Fruit fly (Drosophila melanogaster) whole organism, embryonic: ENCODE results near the gene PIG-B.

Experiments used
- Atf3 ChIP-seq: fragments of 200-800 bp; sonication (Bioruptor generic); optimal IDR thresholded peaks from 3 replicates; lab custom pipeline; 2016; ENCODE audit warnings: missing biosample characterization, missing genetic modification characterization
- BtbVII ChIP-seq: fragments of 200-800 bp; sonication (Bioruptor generic); optimal IDR thresholded peaks from 3 replicates; lab custom pipeline; 2017; ENCODE audit warnings: missing biosample characterization, mild to moderate bottlenecking, missing genetic modification characterization
- CG10209 ChIP-seq: fragments of 200-800 bp; sonication (Bioruptor generic); optimal IDR thresholded peaks from 3 replicates; lab custom pipeline; 2017; ENCODE audit warnings: missing biosample characterization, mild to moderate bottlenecking, missing genetic modification characterization, missing genetic modification reagents
- CG14441 ChIP-seq: fragments of 200-800 bp; sonication (Bioruptor generic); IDR thresholded peaks from 2 replicates; pipeline ENCODE4 v1.3.6; 2022; ENCODE audit warnings: missing biosample characterization, missing genetic modification characterization
- CG14860 ChIP-seq: fragments of 200-800 bp; sonication (Bioruptor generic); IDR thresholded peaks from 3 replicates; pipeline ENCODE4 v1.3.6; 2022; ENCODE audit warnings: missing biosample characterization, missing genetic modification characterization; ENCODE audit not compliant: partially characterized antibody
- CG15269 ChIP-seq: fragments of 200-800 bp; sonication (Bioruptor generic); optimal IDR thresholded peaks from 2 replicates; lab custom pipeline; 2018; ENCODE audit warnings: missing biosample characterization, mild to moderate bottlenecking, missing genetic modification characterization, moderate library complexity
- CG16813 ChIP-seq: fragments of 200-800 bp; sonication (Bioruptor generic); IDR thresholded peaks from 3 replicates; pipeline ENCODE4 v1.3.6; 2022; ENCODE audit warnings: missing biosample characterization, missing genetic modification characterization; ENCODE audit not compliant: partially characterized antibody
- CG17568 ChIP-seq: fragments of 200-800 bp; sonication (Bioruptor generic); optimal IDR thresholded peaks from 2 replicates; lab custom pipeline; 2018; ENCODE audit warnings: missing biosample characterization, mild to moderate bottlenecking, missing genetic modification characterization, moderate library complexity
- CG17612 ChIP-seq: fragments of 200-800 bp; sonication (Bioruptor generic); IDR thresholded peaks from 2 replicates; pipeline ENCODE4 v1.3.6; 2022; ENCODE audit warnings: missing biosample characterization, missing genetic modification characterization
- CG2129 ChIP-seq: fragments of 200-800 bp; sonication (Bioruptor generic); IDR thresholded peaks from 2 replicates; pipeline ENCODE4 v1.3.6; 2022; ENCODE audit warnings: missing biosample characterization, missing genetic modification characterization; ENCODE audit not compliant: partially characterized antibody
- CG33213 ChIP-seq: fragments of 200-800 bp; sonication (Bioruptor generic); optimal IDR thresholded peaks from 3 replicates; lab custom pipeline; 2016; ENCODE audit warnings: missing biosample characterization, missing genetic modification characterization
- CG34376 ChIP-seq: fragments of 200-800 bp; sonication (Bioruptor generic); optimal IDR thresholded peaks from 2 replicates; lab custom pipeline; 2018; ENCODE audit warnings: missing biosample characterization, mild to moderate bottlenecking, missing genetic modification characterization
- CG6254 ChIP-seq: fragments of 200-800 bp; sonication (Bioruptor generic); optimal IDR thresholded peaks from 3 replicates; lab custom pipeline; 2017; ENCODE audit warnings: mild to moderate bottlenecking, missing biosample characterization, missing genetic modification reagents, missing genetic modification characterization
- Chrac-16 ChIP-seq: fragments of 200-800 bp; sonication (Bioruptor generic); optimal IDR thresholded peaks from 3 replicates; lab custom pipeline; 2016; ENCODE audit warnings: missing biosample characterization, missing genetic modification characterization
- CoRest ChIP-seq: fragments of 200-800 bp; sonication (Bioruptor generic); optimal IDR thresholded peaks from 3 replicates; lab custom pipeline; 2018; ENCODE audit warnings: missing biosample characterization, mild to moderate bottlenecking, missing genetic modification characterization, moderate library complexity
- Doc3 ChIP-seq: fragments of 200-800 bp; sonication (Bioruptor generic); IDR thresholded peaks from 3 replicates; pipeline ENCODE4 v1.3.6; 2022; ENCODE audit warnings: missing biosample characterization, missing genetic modification characterization; ENCODE audit not compliant: partially characterized antibody
- ERR ChIP-seq: fragments of 200-800 bp; sonication (Bioruptor generic); optimal IDR thresholded peaks from 2 replicates; lab custom pipeline; 2016; ENCODE audit warnings: missing biosample characterization, missing genetic modification characterization
- Ets97D ChIP-seq: fragments of 200-800 bp; sonication (Bioruptor generic); optimal IDR thresholded peaks from 3 replicates; lab custom pipeline; 2016; ENCODE audit warnings: missing biosample characterization, missing genetic modification characterization
- GATAe ChIP-seq: fragments of 200-800 bp; sonication (Bioruptor generic); conservative IDR thresholded peaks from 2 replicates; pipeline ENCODE4 v1.3.6; 2022; ENCODE audit warnings: missing biosample characterization, missing genetic modification characterization
- H2.0 ChIP-seq: fragments of 200-800 bp; sonication (Bioruptor generic); IDR thresholded peaks from 2 replicates; pipeline ENCODE4 v1.3.6; 2022; ENCODE audit warnings: missing biosample characterization, missing genetic modification characterization
- HLH4C ChIP-seq: fragments of 200-800 bp; sonication (Bioruptor generic); IDR thresholded peaks from 3 replicates; pipeline ENCODE4 v1.3.6; 2022; ENCODE audit warnings: missing biosample characterization, missing genetic modification characterization; ENCODE audit not compliant: partially characterized antibody
- NFAT ChIP-seq: fragments of 200-800 bp; sonication (Bioruptor generic); IDR thresholded peaks from 2 replicates; pipeline ENCODE4 v1.3.6; 2022; ENCODE audit warnings: missing biosample characterization, missing genetic modification characterization
- Taf1 ChIP-seq: fragments of 200-800 bp; sonication (Bioruptor generic); IDR thresholded peaks from 2 replicates; pipeline ENCODE4 v1.3.6; 2022; ENCODE audit warnings: missing biosample characterization, missing genetic modification characterization
- Usf ChIP-seq: fragments of 200-800 bp; sonication (Bioruptor generic); optimal IDR thresholded peaks from 2 replicates; lab custom pipeline; 2017; ENCODE audit warnings: missing genotype, missing biosample characterization, missing genetic modification characterization
- Xrp1 ChIP-seq: fragments of 200-800 bp; sonication (Bioruptor generic); IDR thresholded peaks from 2 replicates; pipeline ENCODE4 v1.3.6; 2022; ENCODE audit warnings: missing biosample characterization, missing genetic modification characterization
- bigmax ChIP-seq: fragments of 200-800 bp; sonication (Bioruptor generic); optimal IDR thresholded peaks from 2 replicates; lab custom pipeline; 2018; ENCODE audit warnings: missing biosample characterization, mild to moderate bottlenecking, missing genetic modification characterization
- caup ChIP-seq: fragments of 200-800 bp; sonication (Bioruptor generic); optimal IDR thresholded peaks from 3 replicates; lab custom pipeline; 2017; ENCODE audit warnings: missing biosample characterization, mild to moderate bottlenecking, missing genetic modification characterization, moderate library complexity; ENCODE audit not compliant: severe bottlenecking
- cwo ChIP-seq: fragments of 200-800 bp; sonication (Bioruptor generic); optimal IDR thresholded peaks from 3 replicates; lab custom pipeline; 2017; ENCODE audit warnings: missing biosample characterization, missing genetic modification characterization, mild to moderate bottlenecking, moderate library complexity, missing genetic modification reagents
- dm ChIP-seq: fragments of 200-800 bp; sonication (Bioruptor generic); optimal IDR thresholded peaks from 3 replicates; lab custom pipeline; 2016; ENCODE audit warnings: missing biosample characterization, missing genetic modification characterization
- emc ChIP-seq: fragments of 200-800 bp; sonication (Bioruptor generic); optimal IDR thresholded peaks from 2 replicates; lab custom pipeline; 2016; ENCODE audit warnings: missing biosample characterization, missing genetic modification characterization
- fd64A ChIP-seq: fragments of 200-800 bp; sonication (Bioruptor generic); optimal IDR thresholded peaks from 3 replicates; lab custom pipeline; 2018; ENCODE audit warnings: missing biosample characterization, mild to moderate bottlenecking, missing genetic modification characterization
- fru ChIP-seq: fragments of >200 bp; optimal IDR thresholded peaks from 2 replicates; lab custom pipeline; 2017
- gem ChIP-seq: fragments of 200-800 bp; sonication (Bioruptor generic); optimal IDR thresholded peaks from 2 replicates; lab custom pipeline; 2019; ENCODE audit warnings: missing biosample characterization, mild to moderate bottlenecking, missing genetic modification characterization, moderate library complexity
- gro ChIP-seq: fragments of 200-800 bp; sonication (Bioruptor generic); optimal IDR thresholded peaks from 2 replicates; lab custom pipeline; 2016; ENCODE audit warnings: missing biosample characterization, missing genetic modification characterization
- ham ChIP-seq: fragments of 200-800 bp; sonication (Bioruptor generic); IDR thresholded peaks from 2 replicates; pipeline ENCODE4 v1.3.6; 2022; ENCODE audit warnings: missing biosample characterization, missing genetic modification characterization
- jigr1 ChIP-seq: fragments of 200-800 bp; sonication (Bioruptor generic); IDR thresholded peaks from 3 replicates; pipeline ENCODE4 v1.3.6; 2022; ENCODE audit warnings: missing biosample characterization, missing genetic modification characterization
- jumu ChIP-seq: fragments of 200-800 bp; sonication (Bioruptor generic); optimal IDR thresholded peaks from 3 replicates; lab custom pipeline; 2016; ENCODE audit warnings: missing biosample characterization, missing genetic modification characterization
- kah ChIP-seq: fragments of 200-800 bp; sonication (Bioruptor generic); optimal IDR thresholded peaks from 2 replicates; lab custom pipeline; 2018; ENCODE audit warnings: missing biosample characterization, mild to moderate bottlenecking, missing genetic modification characterization
- knrl ChIP-seq: fragments of 200-800 bp; sonication (Bioruptor generic); IDR thresholded peaks from 3 replicates; pipeline ENCODE4 v1.3.6; 2022; ENCODE audit warnings: missing biosample characterization, missing genetic modification characterization; ENCODE audit not compliant: partially characterized antibody
- lmd ChIP-seq: fragments of 200-800 bp; sonication (Bioruptor generic); IDR thresholded peaks from 2 replicates; pipeline ENCODE4 v1.3.6; 2022; ENCODE audit warnings: missing biosample characterization, missing genetic modification characterization
- nau ChIP-seq: fragments of 200-800 bp; sonication (Bioruptor generic); optimal IDR thresholded peaks from 3 replicates; lab custom pipeline; 2017; ENCODE audit warnings: missing biosample characterization, mild to moderate bottlenecking, missing genetic modification characterization, missing genetic modification reagents
- nerfin-2 ChIP-seq: fragments of 200-800 bp; sonication (Bioruptor generic); IDR thresholded peaks from 2 replicates; pipeline ENCODE4 v1.3.6; 2022; ENCODE audit warnings: missing biosample characterization, missing genetic modification characterization; ENCODE audit not compliant: partially characterized antibody
- oc ChIP-seq: fragments of 200-800 bp; sonication (Bioruptor generic); optimal IDR thresholded peaks from 2 replicates; lab custom pipeline; 2018; ENCODE audit warnings: missing biosample characterization, mild to moderate bottlenecking, missing genetic modification characterization, moderate library complexity
- pnt ChIP-seq: fragments of 200-800 bp; sonication (Bioruptor generic); optimal IDR thresholded peaks from 3 replicates; lab custom pipeline; 2016; ENCODE audit warnings: missing biosample characterization, missing genetic modification characterization
- seq ChIP-seq: fragments of 200-800 bp; sonication (Bioruptor generic); IDR thresholded peaks from 2 replicates; pipeline ENCODE4 v1.3.6; 2022; ENCODE audit warnings: missing biosample characterization, missing genetic modification characterization
- sim ChIP-seq: fragments of 200-800 bp; sonication (Bioruptor generic); IDR thresholded peaks from 2 replicates; pipeline ENCODE4 v1.3.6; 2022; ENCODE audit warnings: missing biosample characterization, missing genetic modification characterization
- sqz ChIP-seq: fragments of 200-800 bp; sonication (Bioruptor generic); optimal IDR thresholded peaks from 3 replicates; lab custom pipeline; 2018; ENCODE audit warnings: missing biosample characterization, mild to moderate bottlenecking, missing genetic modification characterization
- tin ChIP-seq: fragments of 200-800 bp; sonication (Bioruptor generic); optimal IDR thresholded peaks from 3 replicates; lab custom pipeline; 2016; ENCODE audit warnings: missing biosample characterization, missing genetic modification characterization
- unc-4 ChIP-seq: fragments of 200-800 bp; sonication (Bioruptor generic); IDR thresholded peaks from 2 replicates; pipeline ENCODE4 v1.3.6; 2022; ENCODE audit warnings: missing biosample characterization, missing genetic modification characterization; ENCODE audit not compliant: partially characterized antibody
- unpg ChIP-seq: fragments of 200-800 bp; sonication (Bioruptor generic); optimal IDR thresholded peaks from 3 replicates; lab custom pipeline; 2018; ENCODE audit warnings: missing biosample characterization, mild to moderate bottlenecking, missing genetic modification characterization, moderate library complexity
- usp ChIP-seq: fragments of >200 bp; optimal IDR thresholded peaks from 2 replicates; lab custom pipeline; 2017; ENCODE audit warnings: missing biosample characterization, missing genetic modification characterization

PIG-B gene

DNA sequence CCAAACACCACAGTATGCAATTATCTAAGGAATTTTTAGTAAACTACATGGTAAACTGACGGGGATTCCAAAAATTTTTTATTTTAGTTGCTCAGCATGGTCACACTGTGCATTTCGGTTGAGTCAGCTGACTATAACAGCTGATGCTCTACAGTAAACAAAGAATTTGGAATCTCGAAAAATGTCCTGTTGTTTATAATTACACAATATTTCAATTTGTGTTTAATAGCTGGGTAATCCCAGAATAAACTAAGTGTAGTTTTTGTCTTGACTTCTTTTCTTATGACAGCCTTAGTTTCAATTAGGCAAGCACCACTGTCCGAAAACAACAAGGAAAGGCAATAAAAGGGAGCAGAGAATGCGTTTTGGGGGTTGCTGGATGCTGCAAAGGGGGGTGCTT, 25.4 kb upstream of the PIG-B start (continued):
- TF ChIP-seq unpg (GFP tag; lab: Kevin White, UChicago) (peak; percentile 45), H2.0 (GFP tag; lab: Robert Waterston, UW) (no peak), CG17568 (GFP tag; lab: Kevin White, UChicago) (no peak), usp (no peak), CG34376 (no peak), unc-4 (no peak), jigr1 (GFP tag; lab: Robert Waterston, UW) (no peak; the same call in 2 of the 3 replicates), fru (lab: Kevin White, UChicago) (no peak), Usf (GFP tag; lab: Kevin White, UChicago) (no peak), CG14860 (no peak), NFAT (GFP tag; lab: Robert Waterston, UW) (no peak), kah (GFP tag; lab: Kevin White, UChicago) (no peak), Doc3 (GFP tag; lab: Robert Waterston, UW) (no peak), Ets97D (no peak), CG15269 (tag; lab: Kevin White, UChicago) (peak; percentile 16), sqz (no peak), caup (GFP tag; lab: Kevin White, UChicago) (no peak), sim (GFP tag; lab: Robert Waterston, UW) (0 out of 2 replicates have a peak, but pooled peaks have one; percentile 32), oc (no peak), nerfin-2 (GFP tag; lab: Robert Waterston, UW) (no peak), dm (GFP tag; lab: Kevin White, UChicago) (no peak), cwo (GFP tag; lab: Kevin White, UChicago) (no peak), GATAe (GFP tag; lab: Robert Waterston, UW) (no peak), Taf1 (GFP tag; lab: Robert Waterston, UW) (no peak), CG10209 (GFP tag; lab: Kevin White, UChicago) (no peak), CG6254 (GFP tag; lab: Kevin White, UChicago) (no peak), ERR (no peak), knrl (GFP tag; lab: Robert Waterston, UW) (no peak), CG33213 (no peak), gem (peak; percentile 57), pnt (no peak), CG17612 (GFP tag; lab: Robert Waterston, UW) (0 out of 2 replicates have a peak, but pooled peaks have one; percentile 37), Chrac-16 (no peak), tin (GFP tag; lab: Kevin White, UChicago) (no peak), CoRest (no peak), emc (GFP tag; lab: Kevin White, UChicago) (no peak), bigmax (GFP tag; lab: Kevin White, UChicago) (no peak), jumu (no peak), CG14441 (GFP tag; lab: Robert Waterston, UW) (peak; percentile 71), HLH4C (no peak), gro (no peak), CG16813 (GFP tag; lab: Robert Waterston, UW) (no peak), lmd (GFP tag; lab: Robert Waterston, UW) (peak; percentile 51), Atf3 (GFP tag; lab: Kevin White, UChicago) (no peak), Xrp1 (GFP tag; lab: Robert Waterston, UW) (peak; percentile 71; the same call in 1 of the 2 replicates), ham (GFP tag; lab: Robert Waterston, UW) (no peak), BtbVII (GFP tag; lab: Kevin White, UChicago) (no peak), seq (GFP tag; lab: Robert Waterston, UW) (no peak), nau (GFP tag; lab: Kevin White, UChicago) (no peak), fd64A (GFP tag; lab: Kevin White, UChicago) (no peak), CG2129 (GFP tag; lab: Robert Waterston, UW) (no peak)
